Fruit fly (Drosophila melanogaster) whole organism, embryonic: ENCODE measurements around the gene amrt.
A peak's percentile ranks its signal among the peaks of the same experiment; 100 is the strongest.

Experiments used
- Asciz ChIP-seq: fragments of 200-800 bp; sonication (Bioruptor generic); optimal IDR thresholded peaks from 2 replicates; lab custom pipeline; 2017; ENCODE audit warnings: missing biosample characterization, mild to moderate bottlenecking, missing genetic modification characterization, missing genetic modification reagents
- B-H2 ChIP-seq: fragments of 200-800 bp; sonication (Bioruptor generic); optimal IDR thresholded peaks from 2 replicates; lab custom pipeline; 2018; ENCODE audit warnings: missing biosample characterization, mild to moderate bottlenecking, missing genetic modification characterization
- CG10321 ChIP-seq: fragments of 200-800 bp; sonication (Bioruptor generic); IDR thresholded peaks from 2 replicates; pipeline ENCODE4 v1.3.6; 2022; ENCODE audit warnings: missing biosample characterization, missing genetic modification characterization
- CG10366 ChIP-seq: fragments of 200-800 bp; sonication (Bioruptor generic); IDR thresholded peaks from 2 replicates; pipeline ENCODE4 v1.3.6; 2022; ENCODE audit warnings: missing biosample characterization, missing genetic modification characterization
- CG10431 ChIP-seq: fragments of 200-800 bp; sonication (Bioruptor generic); optimal IDR thresholded peaks from 3 replicates; lab custom pipeline; 2018; ENCODE audit warnings: missing biosample characterization, mild to moderate bottlenecking, missing genetic modification characterization
- CG10959 ChIP-seq: fragments of 200-800 bp; sonication (Bioruptor generic); IDR thresholded peaks from 2 replicates; pipeline ENCODE4 v1.3.6; 2022; ENCODE audit warnings: missing biosample characterization, missing genetic modification characterization
- CG11247 ChIP-seq: fragments of 200-800 bp; sonication (Bioruptor generic); IDR thresholded peaks from 2 replicates; pipeline ENCODE4 v1.3.6; 2022; ENCODE audit warnings: missing biosample characterization, missing genetic modification characterization
- CG11456 ChIP-seq: fragments of 200-800 bp; sonication (Bioruptor generic); IDR thresholded peaks from 3 replicates; pipeline ENCODE4 v1.3.6; 2022; ENCODE audit warnings: missing biosample characterization, missing genetic modification characterization
- CG1233 ChIP-seq: fragments of 200-800 bp; sonication (Bioruptor generic); optimal IDR thresholded peaks from 4 replicates; lab custom pipeline; 2018; ENCODE audit warnings: missing biosample characterization, mild to moderate bottlenecking, missing genetic modification characterization
- CG13287 ChIP-seq: fragments of 200-800 bp; sonication (Bioruptor generic); IDR thresholded peaks from 2 replicates; pipeline ENCODE4 v1.3.6; 2022; ENCODE audit warnings: missing biosample characterization, missing genetic modification characterization; ENCODE audit not compliant: partially characterized antibody
- CG13424 ChIP-seq: fragments of 200-800 bp; sonication (Bioruptor generic); optimal IDR thresholded peaks from 2 replicates; lab custom pipeline; 2019; ENCODE audit warnings: missing biosample characterization, mild to moderate bottlenecking, missing genetic modification characterization, moderate library complexity
- CG1529 ChIP-seq: fragments of 200-800 bp; sonication (Bioruptor generic); optimal IDR thresholded peaks from 3 replicates; lab custom pipeline; 2018; ENCODE audit warnings: missing biosample characterization, missing genetic modification characterization
- CG1602 ChIP-seq: fragments of 200-800 bp; sonication (Bioruptor generic); optimal IDR thresholded peaks from 3 replicates; lab custom pipeline; 2016; ENCODE audit warnings: missing biosample characterization, missing genetic modification characterization
- CG17186 ChIP-seq: fragments of 200-800 bp; sonication (Bioruptor generic); optimal IDR thresholded peaks from 3 replicates; lab custom pipeline; 2017; ENCODE audit warnings: missing biosample characterization, missing genetic modification reagents, missing genetic modification characterization
- CG17359 ChIP-seq: fragments of 200-800 bp; sonication (Bioruptor generic); optimal IDR thresholded peaks from 3 replicates; lab custom pipeline; 2018; ENCODE audit warnings: missing biosample characterization, mild to moderate bottlenecking, missing genetic modification characterization, moderate library complexity
- CG17912 ChIP-seq: fragments of 200-800 bp; sonication (Bioruptor generic); optimal IDR thresholded peaks from 2 replicates; lab custom pipeline; 2018; ENCODE audit warnings: missing biosample characterization, mild to moderate bottlenecking, missing genetic modification characterization
- CG18599 ChIP-seq: fragments of 200-800 bp; sonication (Bioruptor generic); optimal IDR thresholded peaks from 3 replicates; lab custom pipeline; 2017; ENCODE audit warnings: missing biosample characterization, missing genetic modification characterization, mild to moderate bottlenecking, moderate library complexity, missing genetic modification reagents
- CG30431 ChIP-seq: fragments of 200-800 bp; sonication (Bioruptor generic); optimal IDR thresholded peaks from 2 replicates; lab custom pipeline; 2017; ENCODE audit warnings: missing biosample characterization, missing genetic modification characterization
- CG31388 ChIP-seq: fragments of 200-800 bp; sonication (Bioruptor generic); optimal IDR thresholded peaks from 2 replicates; lab custom pipeline; 2016; ENCODE audit warnings: missing biosample characterization, missing genetic modification characterization
- CG31441 ChIP-seq: fragments of 200-800 bp; sonication (Bioruptor generic); IDR thresholded peaks from 2 replicates; pipeline ENCODE4 v1.3.6; 2022; ENCODE audit warnings: missing biosample characterization, missing genetic modification characterization
- CG3281 ChIP-seq: fragments of 200-800 bp; sonication (Bioruptor generic); optimal IDR thresholded peaks from 3 replicates; lab custom pipeline; 2017; ENCODE audit warnings: missing biosample characterization, mild to moderate bottlenecking, missing genetic modification characterization
- CG6813 ChIP-seq: fragments of 200-800 bp; sonication (Bioruptor generic); optimal IDR thresholded peaks from 2 replicates; lab custom pipeline; 2017; ENCODE audit warnings: missing biosample characterization, missing genetic modification characterization, mild to moderate bottlenecking, moderate library complexity, missing genetic modification reagents
- CG7271 ChIP-seq: fragments of 200-800 bp; sonication (Bioruptor generic); optimal IDR thresholded peaks from 2 replicates; lab custom pipeline; 2018; ENCODE audit warnings: missing biosample characterization, mild to moderate bottlenecking, missing genetic modification characterization, moderate library complexity
- CG8281 ChIP-seq: fragments of 200-800 bp; sonication (Bioruptor generic); optimal IDR thresholded peaks from 2 replicates; lab custom pipeline; 2018; ENCODE audit warnings: missing biosample characterization, mild to moderate bottlenecking, missing genetic modification characterization, moderate library complexity
- Deaf1 ChIP-seq: fragments of 200-800 bp; optimal IDR thresholded peaks from 3 replicates; lab custom pipeline; 2019; ENCODE audit warnings: missing biosample characterization, mild to moderate bottlenecking, missing genetic modification characterization, moderate library complexity
- Dek ChIP-seq: fragments of 200-800 bp; sonication (Bioruptor generic); optimal IDR thresholded peaks from 3 replicates; lab custom pipeline; 2019; ENCODE audit warnings: missing biosample characterization, mild to moderate bottlenecking, missing genetic modification characterization, moderate library complexity
- Hr51 ChIP-seq, 2 experiments: fragments of 200-800 bp; sonication (Bioruptor generic); optimal IDR thresholded peaks; 2 replicates in 1 of 2; 3 replicates in 1 of 2; lab custom pipeline; 2016 to 2018; ENCODE audit warnings: missing biosample characterization in 2 of 2, missing genetic modification characterization in 2 of 2, mild to moderate bottlenecking in 1 of 2, moderate library complexity in 1 of 2
- Lim3 ChIP-seq: fragments of 200-800 bp; sonication (Bioruptor generic); IDR thresholded peaks from 2 replicates; pipeline ENCODE4 v1.3.6; 2022; ENCODE audit warnings: missing biosample characterization, missing genetic modification characterization
- MBD-R2 ChIP-seq: fragments of 200-800 bp; sonication (Bioruptor generic); IDR thresholded peaks from 2 replicates; pipeline ENCODE4 v1.3.6; 2022; ENCODE audit warnings: missing biosample characterization, missing genetic modification characterization
- NK7.1 ChIP-seq: fragments of 200-800 bp; sonication (Bioruptor generic); optimal IDR thresholded peaks from 3 replicates; lab custom pipeline; 2016; ENCODE audit warnings: missing biosample characterization, missing genetic modification characterization
- Ptx1 ChIP-seq: fragments of 200-800 bp; sonication (Bioruptor generic); IDR thresholded peaks from 2 replicates; pipeline ENCODE4 v1.3.6; 2022; ENCODE audit warnings: missing biosample characterization, missing genetic modification characterization
- Stat92E ChIP-seq, 3 experiments: fragments of >200 bp in 2 of 3; fragments of 200-800 bp in 1 of 3; sonication (Bioruptor generic) in 1 of 3; optimal IDR thresholded peaks; 2 replicates each; lab custom pipeline; 2017 to 2019; ENCODE audit warnings: missing biosample characterization in 3 of 3, missing genetic modification characterization in 3 of 3, mild to moderate bottlenecking in 1 of 3, moderate library complexity in 1 of 3
- bcd ChIP-seq: fragments of 200-800 bp; sonication (Bioruptor generic); optimal IDR thresholded peaks from 2 replicates; lab custom pipeline; 2017; ENCODE audit warnings: missing biosample characterization, mild to moderate bottlenecking, missing genetic modification characterization
- dan ChIP-seq: fragments of 200-800 bp; sonication (Bioruptor generic); IDR thresholded peaks from 2 replicates; pipeline ENCODE4 v1.3.6; 2022; ENCODE audit warnings: missing biosample characterization, missing genetic modification characterization
- ems ChIP-seq: fragments of 200-800 bp; sonication (Bioruptor generic); optimal IDR thresholded peaks from 3 replicates; lab custom pipeline; 2016; ENCODE audit warnings: missing biosample characterization, missing genetic modification characterization
- fru ChIP-seq: fragments of >200 bp; optimal IDR thresholded peaks from 2 replicates; lab custom pipeline; 2017
- gem ChIP-seq: fragments of 200-800 bp; sonication (Bioruptor generic); optimal IDR thresholded peaks from 2 replicates; lab custom pipeline; 2019; ENCODE audit warnings: missing biosample characterization, mild to moderate bottlenecking, missing genetic modification characterization, moderate library complexity
- grn ChIP-seq: fragments of 200-800 bp; sonication (Bioruptor generic); optimal IDR thresholded peaks from 3 replicates; lab custom pipeline; 2017; ENCODE audit warnings: missing biosample characterization, missing genetic modification characterization
- gro ChIP-seq: fragments of 200-800 bp; sonication (Bioruptor generic); optimal IDR thresholded peaks from 2 replicates; lab custom pipeline; 2016; ENCODE audit warnings: missing biosample characterization, missing genetic modification characterization
- hkb ChIP-seq, 2 experiments: fragments of 200-800 bp in 1 of 2; fragments of >200 bp in 1 of 2; sonication (Bioruptor generic) in 1 of 2; IDR thresholded peaks in 1 of 2; optimal IDR thresholded peaks in 1 of 2; 2 replicates each; pipeline versions ENCODE4 v1.3.6 to Lab custom; 2017 to 2022; ENCODE audit warnings: missing biosample characterization in 1 of 2, missing genetic modification characterization in 1 of 2
- hth ChIP-seq: fragments of >200 bp; optimal IDR thresholded peaks from 2 replicates; lab custom pipeline; 2017; ENCODE audit warnings: inconsistent platforms
- jigr1 ChIP-seq: fragments of 200-800 bp; sonication (Bioruptor generic); IDR thresholded peaks from 3 replicates; pipeline ENCODE4 v1.3.6; 2022; ENCODE audit warnings: missing biosample characterization, missing genetic modification characterization
- kni ChIP-seq: fragments of 200-800 bp; sonication (Bioruptor generic); optimal IDR thresholded peaks from 3 replicates; lab custom pipeline; 2017; ENCODE audit warnings: mild to moderate bottlenecking, missing biosample characterization, missing genetic modification reagents, missing genetic modification characterization
- pita ChIP-seq: fragments of 200-800 bp; sonication (Bioruptor generic); optimal IDR thresholded peaks from 2 replicates; lab custom pipeline; 2017; ENCODE audit warnings: missing biosample characterization, mild to moderate bottlenecking, missing genetic modification characterization
- so ChIP-seq: fragments of 200-800 bp; sonication (Bioruptor generic); IDR thresholded peaks from 3 replicates; pipeline ENCODE4 v1.3.6; 2022; ENCODE audit warnings: missing biosample characterization, missing genetic modification characterization
- stwl ChIP-seq: fragments of 200-800 bp; sonication (Bioruptor generic); optimal IDR thresholded peaks from 3 replicates; lab custom pipeline; 2018; ENCODE audit warnings: missing biosample characterization, mild to moderate bottlenecking, missing genetic modification characterization, moderate library complexity
- trem ChIP-seq: fragments of 200-800 bp; optimal IDR thresholded peaks from 3 replicates; lab custom pipeline; 2019; ENCODE audit warnings: missing biosample characterization, mild to moderate bottlenecking, missing genetic modification characterization, moderate library complexity
- twi ChIP-seq: fragments of 200-800 bp; optimal IDR thresholded peaks from 2 replicates; lab custom pipeline; 2019; ENCODE audit warnings: missing biosample characterization, mild to moderate bottlenecking, missing genetic modification characterization, moderate library complexity
- tx ChIP-seq: fragments of 200-800 bp; sonication (Bioruptor generic); optimal IDR thresholded peaks from 2 replicates; lab custom pipeline; 2016; ENCODE audit warnings: missing biosample characterization, missing genetic modification characterization
- zfh1 ChIP-seq: fragments of 200-800 bp; sonication (Bioruptor generic); IDR thresholded peaks from 3 replicates; pipeline ENCODE4 v1.3.6; 2022; ENCODE audit warnings: missing biosample characterization, missing genetic modification characterization

Gene amrt

dm6 chrX:13740062-13740461 is 42.2 kb upstream of the amrt start (continued):
- no peak for TF ChIP-seq gro
- no peak for TF ChIP-seq hkb (optimal IDR thresholded peaks at IDR 0.05; lab: Kevin White, UChicago)
- peak; percentile 73 for TF ChIP-seq hkb (GFP tag; IDR thresholded peaks at IDR 0.05; lab: Robert Waterston, UW)
- TF ChIP-seq CG1602, result peak; percentile 58
- TF ChIP-seq CG11456 (GFP tag; lab: Robert Waterston, UW), result peak; percentile 95
- TF ChIP-seq CG17912 (GFP tag; lab: Kevin White, UChicago), result peak; percentile 59
- no peak for TF ChIP-seq fru (lab: Kevin White, UChicago)
- peak; percentile 24; the same call in 1 of the 3 replicates for TF ChIP-seq jigr1 (GFP tag; lab: Robert Waterston, UW)
- TF ChIP-seq CG6813 (GFP tag; lab: Kevin White, UChicago), result peak; percentile 83
- TF ChIP-seq CG10366 (GFP tag; lab: Robert Waterston, UW), result peak; percentile 82
- peak; percentile 42 for TF ChIP-seq ems
- no peak for TF ChIP-seq CG7271
- TF ChIP-seq CG31388 (GFP tag; lab: Kevin White, UChicago), result no peak
- peak; percentile 78 for TF ChIP-seq bcd
- TF ChIP-seq grn, result no peak
- peak; percentile 62 to 72 for TF ChIP-seq Hr51 (GFP tag; optimal IDR thresholded peaks at IDR 0.05; lab: Kevin White, UChicago)
- peak; percentile 85 for TF ChIP-seq CG13424 (tag; lab: Kevin White, UChicago)
- peak; percentile 91 for TF ChIP-seq CG18599 (GFP tag; lab: Kevin White, UChicago)
- peak; percentile 61; the same call in 1 of the 2 replicates for TF ChIP-seq CG10959 (GFP tag; lab: Robert Waterston, UW)
- no peak for TF ChIP-seq stwl (tag; lab: Kevin White, UChicago)
- peak; percentile 78 for TF ChIP-seq tx (GFP tag; lab: Kevin White, UChicago)
- TF ChIP-seq Stat92E (GFP tag; optimal IDR thresholded peaks at IDR 0.05; lab: Kevin White, UChicago), result no peak
- peak; percentile 78; the same call in 2 of the 3 replicates for TF ChIP-seq zfh1 (GFP tag; lab: Robert Waterston, UW)
- TF ChIP-seq CG13287 (GFP tag; lab: Robert Waterston, UW), result no peak
- TF ChIP-seq twi (tag; lab: Kevin White, UChicago), result peak; percentile 26
- TF ChIP-seq B-H2 (GFP tag; lab: Kevin White, UChicago), result peak; percentile 88
- peak; percentile 37 for TF ChIP-seq CG1529 (GFP tag; lab: Kevin White, UChicago)
- peak; percentile 71 for TF ChIP-seq CG3281 (GFP tag; lab: Kevin White, UChicago)
- no peak for TF ChIP-seq Deaf1 (tag; lab: Kevin White, UChicago)
- peak; percentile 38 for TF ChIP-seq NK7.1 (GFP tag; lab: Kevin White, UChicago)
- TF ChIP-seq CG17359 (tag; lab: Kevin White, UChicago), result peak; percentile 82
- peak; percentile 63 for TF ChIP-seq CG30431 (GFP tag; lab: Kevin White, UChicago)
- peak; percentile 8 for TF ChIP-seq Asciz (GFP tag; lab: Kevin White, UChicago)
- TF ChIP-seq CG31441, result no peak; the same call in 1 of the 2 replicates
- TF ChIP-seq dan, result no peak
- no peak for TF ChIP-seq kni
- TF ChIP-seq hth, result no peak
- no peak for TF ChIP-seq CG10321 (GFP tag; lab: Robert Waterston, UW)
- TF ChIP-seq CG17186 (GFP tag; lab: Kevin White, UChicago), result peak; percentile 34
- TF ChIP-seq Dek, result peak; percentile 76
- TF ChIP-seq Ptx1 (GFP tag; lab: Robert Waterston, UW), result peak; percentile 86
- peak; percentile 81 for TF ChIP-seq gem
- TF ChIP-seq CG10431 (GFP tag; lab: Kevin White, UChicago), result no peak
- no peak for TF ChIP-seq pita (GFP tag; lab: Kevin White, UChicago)
- TF ChIP-seq so (GFP tag; lab: Robert Waterston, UW), result peak; percentile 62; the same call in 1 of the 3 replicates
- no peak for TF ChIP-seq Lim3 (GFP tag; lab: Robert Waterston, UW)
- no peak for TF ChIP-seq trem (tag; lab: Kevin White, UChicago)
- peak; percentile 59; the same call in 1 of the 2 replicates for TF ChIP-seq MBD-R2 (GFP tag; lab: Robert Waterston, UW)
- peak; percentile 84 for TF ChIP-seq CG11247 (GFP tag; lab: Robert Waterston, UW)
- peak; percentile 16 for TF ChIP-seq CG8281 (tag; lab: Kevin White, UChicago)
- peak; percentile 56 for TF ChIP-seq CG1233 (GFP tag; lab: Kevin White, UChicago)
